Fruit fly (Drosophila melanogaster) whole organism, embryonic: ENCODE results near the gene et.

Experiments used
- Bdp1 ChIP-seq: fragments of 200-800 bp; sonication (Bioruptor generic); optimal IDR thresholded peaks from 3 replicates; lab custom pipeline; 2016; ENCODE audit warnings: missing biosample characterization, missing genetic modification characterization
- CG10147 ChIP-seq: fragments of 200-800 bp; sonication (Bioruptor generic); optimal IDR thresholded peaks from 2 replicates; lab custom pipeline; 2019; ENCODE audit warnings: missing biosample characterization, mild to moderate bottlenecking, missing genetic modification characterization, moderate library complexity
- CG12942 ChIP-seq: fragments of 200-800 bp; sonication (Bioruptor generic); optimal IDR thresholded peaks from 3 replicates; lab custom pipeline; 2016; ENCODE audit warnings: missing biosample characterization, missing genetic modification characterization
- CG14014 ChIP-seq: fragments of 200-800 bp; sonication (Bioruptor generic); IDR thresholded peaks from 2 replicates; pipeline ENCODE4 v1.3.6; 2022; ENCODE audit warnings: missing biosample characterization, missing genetic modification characterization
- CG16815 ChIP-seq: fragments of 200-800 bp; sonication (Bioruptor generic); optimal IDR thresholded peaks from 3 replicates; lab custom pipeline; 2017; ENCODE audit warnings: missing biosample characterization, mild to moderate bottlenecking, missing genetic modification characterization
- CG17361 ChIP-seq: fragments of 200-800 bp; sonication (Bioruptor generic); IDR thresholded peaks from 3 replicates; pipeline ENCODE4 v1.3.6; 2022; ENCODE audit warnings: missing biosample characterization, missing genetic modification characterization
- CG17829 ChIP-seq: fragments of 200-800 bp; optimal IDR thresholded peaks from 2 replicates; lab custom pipeline; 2019; ENCODE audit warnings: missing biosample characterization, mild to moderate bottlenecking, missing genetic modification characterization, moderate library complexity
- CG1832 ChIP-seq: fragments of 200-800 bp; sonication (Bioruptor generic); optimal IDR thresholded peaks from 2 replicates; lab custom pipeline; 2017; ENCODE audit warnings: missing biosample characterization, mild to moderate bottlenecking, missing genetic modification characterization, inconsistent platforms
- CG2120 ChIP-seq: fragments of 200-800 bp; sonication (Bioruptor generic); optimal IDR thresholded peaks from 3 replicates; lab custom pipeline; 2016; ENCODE audit warnings: missing biosample characterization, missing genetic modification characterization
- CG2199 ChIP-seq: fragments of 200-800 bp; sonication (Bioruptor generic); IDR thresholded peaks from 3 replicates; pipeline ENCODE4 v1.3.6; 2022; ENCODE audit warnings: missing biosample characterization, missing genetic modification characterization
- CG2875 ChIP-seq: fragments of 200-800 bp; sonication (Bioruptor generic); optimal IDR thresholded peaks from 2 replicates; lab custom pipeline; 2017; ENCODE audit warnings: missing biosample characterization, mild to moderate bottlenecking, missing genetic modification characterization, missing genetic modification reagents
- CG2889 ChIP-seq: fragments of 200-800 bp; sonication (Bioruptor generic); IDR thresholded peaks from 3 replicates; pipeline ENCODE4 v1.3.6; 2022; ENCODE audit warnings: missing biosample characterization, missing genetic modification characterization
- CG30431 ChIP-seq: fragments of 200-800 bp; sonication (Bioruptor generic); optimal IDR thresholded peaks from 2 replicates; lab custom pipeline; 2017; ENCODE audit warnings: missing biosample characterization, missing genetic modification characterization
- CG31365 ChIP-seq: fragments of 200-800 bp; sonication (Bioruptor generic); optimal IDR thresholded peaks from 2 replicates; lab custom pipeline; 2018; ENCODE audit warnings: missing biosample characterization, mild to moderate bottlenecking, missing genetic modification characterization
- CG32532 ChIP-seq: fragments of 200-800 bp; sonication (Bioruptor generic); IDR thresholded peaks from 2 replicates; pipeline ENCODE4 v1.3.6; 2022; ENCODE audit warnings: missing biosample characterization, missing genetic modification characterization
- CG34422 ChIP-seq: fragments of 200-800 bp; sonication (Bioruptor generic); IDR thresholded peaks from 3 replicates; pipeline ENCODE4 v1.3.6; 2022; ENCODE audit warnings: missing biosample characterization, missing genetic modification characterization
- CG3838 ChIP-seq: fragments of 200-800 bp; sonication (Bioruptor generic); optimal IDR thresholded peaks from 3 replicates; lab custom pipeline; 2016; ENCODE audit warnings: missing biosample characterization, missing genetic modification characterization
- CG6813 ChIP-seq: fragments of 200-800 bp; sonication (Bioruptor generic); optimal IDR thresholded peaks from 2 replicates; lab custom pipeline; 2017; ENCODE audit warnings: missing biosample characterization, missing genetic modification characterization, mild to moderate bottlenecking, moderate library complexity, missing genetic modification reagents
- CG7745 ChIP-seq: fragments of 200-800 bp; sonication (Bioruptor generic); optimal IDR thresholded peaks from 2 replicates; lab custom pipeline; 2018; ENCODE audit warnings: missing biosample characterization, mild to moderate bottlenecking, missing genetic modification characterization, moderate library complexity
- CG8924 ChIP-seq: fragments of 200-800 bp; optimal IDR thresholded peaks from 3 replicates; lab custom pipeline; 2019; ENCODE audit warnings: missing biosample characterization, mild to moderate bottlenecking, missing genetic modification characterization, moderate library complexity
- Dad ChIP-seq: fragments of 200-800 bp; sonication (Bioruptor generic); optimal IDR thresholded peaks from 3 replicates; lab custom pipeline; 2016; ENCODE audit warnings: missing biosample characterization, missing genetic modification characterization
- Oaz ChIP-seq: fragments of 200-800 bp; sonication (Bioruptor generic); IDR thresholded peaks from 2 replicates; pipeline ENCODE4 v1.3.6; 2022; ENCODE audit warnings: missing biosample characterization, missing genetic modification characterization
- Scr ChIP-seq: fragments of 200-800 bp; sonication (Bioruptor generic); IDR thresholded peaks from 2 replicates; pipeline ENCODE4 v1.3.6; 2022; ENCODE audit warnings: missing biosample characterization, missing genetic modification characterization; ENCODE audit not compliant: partially characterized antibody
- Spps ChIP-seq: fragments of 200-800 bp; sonication (Bioruptor generic); optimal IDR thresholded peaks from 2 replicates; lab custom pipeline; 2018; ENCODE audit warnings: missing biosample characterization, mild to moderate bottlenecking, missing genetic modification characterization
- Sry-β ChIP-seq: fragments of 200-800 bp; sonication (Bioruptor generic); optimal IDR thresholded peaks from 2 replicates; lab custom pipeline; 2018; ENCODE audit warnings: missing biosample characterization, mild to moderate bottlenecking, missing genetic modification characterization, moderate library complexity
- Trl ChIP-seq, 3 experiments: fragments of >200 bp in 2 of 3; fragments of 200-800 bp in 1 of 3; sonication (Bioruptor generic) in 1 of 3; optimal IDR thresholded peaks; 2 replicates in 1 of 3; 3 replicates in 2 of 3; lab custom pipeline; 2016 to 2017; ENCODE audit warnings: missing biosample characterization in 1 of 3, missing genetic modification characterization in 1 of 3
- YL-1 ChIP-seq: fragments of 200-800 bp; sonication (Bioruptor generic); optimal IDR thresholded peaks from 3 replicates; lab custom pipeline; 2017; ENCODE audit warnings: missing biosample characterization, mild to moderate bottlenecking, missing genetic modification characterization
- ac ChIP-seq: fragments of 200-800 bp; sonication (Bioruptor generic); optimal IDR thresholded peaks from 3 replicates; lab custom pipeline; 2017; ENCODE audit warnings: missing biosample characterization, mild to moderate bottlenecking, missing genetic modification characterization
- cato ChIP-seq: fragments of 200-800 bp; sonication (Bioruptor generic); optimal IDR thresholded peaks from 2 replicates; lab custom pipeline; 2016; ENCODE audit warnings: missing biosample characterization, missing genetic modification characterization, borderline replicate concordance
- croc ChIP-seq: fragments of 200-800 bp; sonication (Bioruptor generic); conservative IDR thresholded peaks from 3 replicates; pipeline ENCODE4 v1.3.6; 2022; ENCODE audit warnings: missing biosample characterization, missing genetic modification characterization
- danr ChIP-seq: fragments of 200-800 bp; sonication (Bioruptor generic); IDR thresholded peaks from 2 replicates; pipeline ENCODE4 v1.3.6; 2022; ENCODE audit warnings: missing biosample characterization, missing genetic modification characterization
- dm ChIP-seq: fragments of 200-800 bp; sonication (Bioruptor generic); optimal IDR thresholded peaks from 3 replicates; lab custom pipeline; 2016; ENCODE audit warnings: missing biosample characterization, missing genetic modification characterization
- dmrt11E ChIP-seq: fragments of 200-800 bp; sonication (Bioruptor generic); optimal IDR thresholded peaks from 3 replicates; lab custom pipeline; 2018; ENCODE audit warnings: missing biosample characterization, mild to moderate bottlenecking, missing genetic modification characterization, moderate library complexity
- esg ChIP-seq: fragments of 200-800 bp; sonication (Bioruptor generic); conservative IDR thresholded peaks from 2 replicates; pipeline ENCODE4 v1.3.6; 2022; ENCODE audit warnings: missing biosample characterization, missing genetic modification characterization
- eve ChIP-seq, 2 experiments: fragments of >200 bp; optimal IDR thresholded peaks; 2 replicates each; lab custom pipeline; 2017; ENCODE audit warnings: missing biosample characterization in 2 of 2, missing genetic modification characterization in 2 of 2
- eyg ChIP-seq: fragments of 200-800 bp; sonication (Bioruptor generic); optimal IDR thresholded peaks from 3 replicates; lab custom pipeline; 2016; ENCODE audit warnings: missing biosample characterization, missing genetic modification characterization
- gce ChIP-seq: fragments of 200-800 bp; sonication (Bioruptor generic); IDR thresholded peaks from 3 replicates; pipeline ENCODE4 v1.3.6; 2022; ENCODE audit warnings: missing biosample characterization, missing genetic modification characterization
- gem ChIP-seq: fragments of 200-800 bp; sonication (Bioruptor generic); optimal IDR thresholded peaks from 2 replicates; lab custom pipeline; 2019; ENCODE audit warnings: missing biosample characterization, mild to moderate bottlenecking, missing genetic modification characterization, moderate library complexity
- inv ChIP-seq: fragments of 200-800 bp; sonication (Bioruptor generic); IDR thresholded peaks from 2 replicates; pipeline ENCODE4 v1.3.6; 2022; ENCODE audit warnings: missing biosample characterization, missing genetic modification characterization; ENCODE audit not compliant: partially characterized antibody
- ken ChIP-seq: fragments of 200-800 bp; sonication (Bioruptor generic); IDR thresholded peaks from 3 replicates; pipeline ENCODE4 v1.3.6; 2022; ENCODE audit warnings: missing biosample characterization, missing genetic modification characterization
- klu ChIP-seq: fragments of 200-800 bp; sonication (Bioruptor generic); IDR thresholded peaks from 2 replicates; pipeline ENCODE4 v1.3.6; 2022; ENCODE audit warnings: missing biosample characterization, missing genetic modification characterization
- nom ChIP-seq: fragments of 200-800 bp; sonication (Bioruptor generic); optimal IDR thresholded peaks from 2 replicates; lab custom pipeline; 2017; ENCODE audit warnings: missing biosample characterization, missing genetic modification characterization, mild to moderate bottlenecking, moderate library complexity, missing genetic modification reagents
- p53 ChIP-seq: fragments of 200-800 bp; sonication (Bioruptor generic); optimal IDR thresholded peaks from 2 replicates; lab custom pipeline; 2016; ENCODE audit warnings: missing biosample characterization, missing genetic modification characterization
- rib ChIP-seq: fragments of 200-800 bp; sonication (Bioruptor generic); IDR thresholded peaks from 2 replicates; pipeline ENCODE4 v1.3.6; 2022; ENCODE audit warnings: missing biosample characterization, missing genetic modification characterization
- run ChIP-seq: fragments of 200-800 bp; sonication (Bioruptor generic); optimal IDR thresholded peaks from 3 replicates; lab custom pipeline; 2018; ENCODE audit warnings: missing biosample characterization, mild to moderate bottlenecking, missing genetic modification characterization
- sug ChIP-seq: fragments of 200-800 bp; optimal IDR thresholded peaks from 2 replicates; lab custom pipeline; 2019; ENCODE audit warnings: missing biosample characterization, mild to moderate bottlenecking, missing genetic modification characterization, moderate library complexity
- tap ChIP-seq: fragments of 200-800 bp; optimal IDR thresholded peaks from 3 replicates; lab custom pipeline; 2019; ENCODE audit warnings: missing biosample characterization, mild to moderate bottlenecking, missing genetic modification characterization, moderate library complexity
- tio ChIP-seq: fragments of 200-800 bp; sonication (Bioruptor generic); optimal IDR thresholded peaks from 2 replicates; lab custom pipeline; 2017; ENCODE audit warnings: missing biosample characterization, missing genetic modification characterization, inconsistent platforms
- trh ChIP-seq: fragments of 200-800 bp; sonication (Bioruptor generic); optimal IDR thresholded peaks from 2 replicates; lab custom pipeline; 2016; ENCODE audit warnings: missing biosample characterization, missing genetic modification characterization

et gene

DNA sequence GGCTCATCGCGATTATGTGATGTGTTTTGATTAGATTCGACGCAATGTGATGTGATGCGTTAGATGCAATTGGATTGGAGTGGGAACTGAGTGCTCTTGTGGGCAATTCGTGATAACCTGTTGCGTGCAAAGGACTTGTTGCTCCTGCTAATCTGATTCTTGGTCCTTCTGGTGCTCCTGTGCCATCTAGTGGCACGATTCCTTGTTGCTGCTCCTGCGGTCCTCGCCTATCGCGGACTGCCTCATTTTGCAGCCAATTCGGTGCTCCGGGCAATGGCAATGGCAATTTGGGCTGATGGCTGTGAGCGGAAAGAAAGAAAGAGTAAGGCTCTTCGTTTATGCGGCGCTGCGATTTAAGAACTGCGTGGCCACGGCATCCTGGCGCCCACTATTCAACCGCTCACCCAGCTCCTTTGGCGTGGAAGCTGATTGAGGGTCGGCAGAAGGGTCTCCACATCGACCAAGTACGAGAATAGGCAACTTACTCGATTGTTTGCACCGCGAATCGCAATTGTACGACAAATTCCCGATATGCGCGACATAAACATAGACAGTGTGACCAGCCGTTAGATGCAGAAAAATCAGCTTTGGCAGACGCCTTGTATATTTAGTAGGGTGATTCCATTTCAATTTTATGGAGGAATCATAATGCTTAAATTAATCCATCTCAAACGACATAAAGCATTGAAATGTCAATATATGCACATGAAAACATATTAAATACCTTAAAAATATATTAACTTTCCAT lies 17.4 kb upstream of the et start, which contains the start of gene Mer (continued):
- peak; percentile 81 for TF ChIP-seq tap
- TF ChIP-seq gem = peak; percentile 88
- no peak for TF ChIP-seq inv (GFP tag; lab: Robert Waterston, UW)
- no peak for TF ChIP-seq tio
- TF ChIP-seq CG2875 (GFP tag; lab: Kevin White, UChicago) = peak; percentile 63
- peak; percentile 87 for TF ChIP-seq CG17829 (tag; lab: Kevin White, UChicago)
- peak; percentile 71 for TF ChIP-seq YL-1 (GFP tag; lab: Kevin White, UChicago)
- TF ChIP-seq CG7745 (tag; lab: Kevin White, UChicago) = no peak
- no peak for TF ChIP-seq CG1832 (GFP tag; lab: Kevin White, UChicago)
- TF ChIP-seq CG16815 (GFP tag; lab: Kevin White, UChicago) = peak; percentile 66
- TF ChIP-seq CG2199 (GFP tag; lab: Robert Waterston, UW) = 0 out of 3 replicates have a peak, but pooled peaks have one; percentile 53
- peak; percentile 78 for TF ChIP-seq CG10147 (GFP tag; lab: Kevin White, UChicago)
- peak; percentile 70 for TF ChIP-seq sug
- TF ChIP-seq trh (GFP tag; lab: Kevin White, UChicago) = peak; percentile 37
- TF ChIP-seq CG34422 (GFP tag; lab: Robert Waterston, UW) = peak; percentile 88
- TF ChIP-seq CG2120 = peak; percentile 89
- peak; percentile 81 for TF ChIP-seq CG8924 (tag; lab: Kevin White, UChicago)
- TF ChIP-seq danr = no peak
- peak; percentile 71 for TF ChIP-seq p53
- TF ChIP-seq Oaz = peak; percentile 67
- peak; percentile 79 for TF ChIP-seq nom
- peak; percentile 80 for TF ChIP-seq Dad (GFP tag; lab: Kevin White, UChicago)
- TF ChIP-seq ac = peak; percentile 60
- TF ChIP-seq dm = peak; percentile 59
- no peak for TF ChIP-seq CG3838 (GFP tag; lab: Kevin White, UChicago)
- TF ChIP-seq eyg (GFP tag; lab: Kevin White, UChicago) = peak; percentile 77
- peak; percentile 76 for TF ChIP-seq CG14014 (GFP tag; lab: Robert Waterston, UW)
- TF ChIP-seq CG31365 (tag; lab: Kevin White, UChicago) = peak; percentile 72
- no peak for TF ChIP-seq Trl (optimal IDR thresholded peaks at IDR 0.05; lab: Kevin White, UChicago)
- TF ChIP-seq Trl (GFP tag; optimal IDR thresholded peaks at IDR 0.05; lab: Kevin White, UChicago) = peak; percentile 89
- TF ChIP-seq dmrt11E (tag; lab: Kevin White, UChicago) = peak; percentile 76
- peak; percentile 14 for TF ChIP-seq Sry-β (GFP tag; lab: Kevin White, UChicago)
- TF ChIP-seq cato (GFP tag; lab: Kevin White, UChicago) = peak; percentile 29
- TF ChIP-seq croc (GFP tag; lab: Robert Waterston, UW) = peak; percentile 65
- TF ChIP-seq klu = peak; percentile 51; the same call in 1 of the 2 replicates
- TF ChIP-seq Bdp1 (GFP tag; lab: Kevin White, UChicago) = peak; percentile 73
- peak; percentile 52 for TF ChIP-seq run
- TF ChIP-seq ken (GFP tag; lab: Robert Waterston, UW) = peak; percentile 76
- peak; percentile 56 for TF ChIP-seq Spps (tag; lab: Kevin White, UChicago)
- peak; percentile 67 for TF ChIP-seq CG30431
- TF ChIP-seq CG32532 (GFP tag; lab: Robert Waterston, UW) = peak; percentile 89
- peak; percentile 70 for TF ChIP-seq esg
- peak; percentile 79 for TF ChIP-seq CG12942 (GFP tag; lab: Kevin White, UChicago)
- TF ChIP-seq gce (GFP tag; lab: Robert Waterston, UW) = peak; percentile 70; the same call in 1 of the 3 replicates
- no peak for TF ChIP-seq eve (GFP tag; optimal IDR thresholded peaks at IDR 0.05; lab: Kevin White, UChicago)
- TF ChIP-seq rib = peak; percentile 62; the same call in 1 of the 2 replicates
- TF ChIP-seq CG6813 (GFP tag; lab: Kevin White, UChicago) = peak; percentile 71
- TF ChIP-seq CG17361 (GFP tag; lab: Robert Waterston, UW) = peak; percentile 79
- TF ChIP-seq Scr (GFP tag; lab: Robert Waterston, UW) = no peak
- TF ChIP-seq CG2889 = peak; percentile 65; the same call in 2 of the 3 replicates
